Worm (Caenorhabditis elegans) whole organism, midembryonic: ENCODE measurements around the gene R08A2.9.

ENCODE experiments used
- T22C8.4 ChIP-seq: fragments of 200-800 bp; sonication (Bioruptor generic); IDR thresholded peaks from 2 replicates; pipeline ENCODE4 v1.3.6; 2022; ENCODE audit warnings: missing genetic modification characterization, missing compliant biosample characterization
- cog-1 ChIP-seq: sonication (generic microtip); optimal IDR thresholded peaks from 2 replicates; lab custom pipeline; 2016; ENCODE audit warnings: missing genetic modification characterization, missing compliant biosample characterization
- flt-1 ChIP-seq: fragments of 200-800 bp; sonication (Bioruptor generic); IDR thresholded peaks from 2 replicates; pipeline ENCODE4 v1.3.6; 2022; ENCODE audit warnings: missing genetic modification characterization, missing compliant biosample characterization
- klf-2 ChIP-seq: fragments of 200-800 bp; sonication (Bioruptor generic); conservative IDR thresholded peaks from 2 replicates; pipeline ENCODE4 v1.3.6; 2022; ENCODE audit warnings: missing genetic modification reagents, missing genetic modification characterization, missing compliant biosample characterization
- med-1 ChIP-seq: sonication (generic microtip); optimal IDR thresholded peaks from 2 replicates; lab custom pipeline; 2017; ENCODE audit warnings: missing genetic modification characterization, mild to moderate bottlenecking, missing compliant biosample characterization, antibody characterized with exemption, missing genetic modification reagents; ENCODE audit not compliant: insufficient read depth
- ref-1 ChIP-seq: fragments of 200-800 bp; sonication (Bioruptor generic); conservative IDR thresholded peaks from 2 replicates; pipeline ENCODE4 v1.3.6; 2022; ENCODE audit warnings: missing genetic modification reagents, missing genetic modification characterization, missing compliant biosample characterization
- tab-1 ChIP-seq: fragments of 200-800 bp; sonication (Bioruptor generic); IDR thresholded peaks from 2 replicates; pipeline ENCODE4 v1.3.6; 2022; ENCODE audit warnings: missing genetic modification characterization, missing compliant biosample characterization
- ztf-23 ChIP-seq: fragments of 200-800 bp; sonication (Bioruptor generic); IDR thresholded peaks from 2 replicates; pipeline ENCODE4 v1.3.6; 2022; ENCODE audit warnings: missing genetic modification reagents, missing genetic modification characterization, missing compliant biosample characterization
- ztf-29 ChIP-seq: fragments of 200-800 bp; sonication (Bioruptor generic); IDR thresholded peaks from 2 replicates; pipeline ENCODE4 v1.3.6; 2022; ENCODE audit warnings: missing genetic modification reagents, missing genetic modification characterization, missing compliant biosample characterization

The R08A2.9 gene

ce11 chrV:14684359-14685312 lies 23.4 kb upstream of the R08A2.9 start, which contains the start of gene hsp-90:
Gene hsp-90, plus strand, starts transcription at chrV:14684918.
- no peak for TF ChIP-seq ztf-29 (GFP tag; lab: Robert Waterston, UW)
- no peak for TF ChIP-seq ref-1 (GFP tag; lab: Robert Waterston, UW)
- TF ChIP-seq klf-2 (GFP tag; lab: Robert Waterston, UW), result no peak
- TF ChIP-seq ztf-23, result no peak
- no peak for TF ChIP-seq med-1 (GFP tag; lab: Kevin White, UChicago)
- no peak for TF ChIP-seq T22C8.4 (GFP tag; lab: Robert Waterston, UW)
- TF ChIP-seq flt-1, result no peak
- TF ChIP-seq tab-1 (GFP tag; lab: Robert Waterston, UW), result no peak
- no peak for TF ChIP-seq cog-1 (tag; lab: Kevin White, UChicago)

ce11 chrV:14685435-14686058 lies 22.5 kb upstream of the R08A2.9 start, which contains the start of gene C47E8.4:
Gene C47E8.4, minus strand, starts transcription at chrV:14685485.
- TF ChIP-seq ref-1 (GFP tag; lab: Robert Waterston, UW) (no peak), klf-2 (GFP tag; lab: Robert Waterston, UW) (no peak), T22C8.4 (GFP tag; lab: Robert Waterston, UW) (0 out of 2 replicates have a peak, but pooled peaks have one; percentile 50), tab-1 (GFP tag; lab: Robert Waterston, UW) (no peak), med-1 (GFP tag; lab: Kevin White, UChicago) (no peak), flt-1 (peak; percentile 69), ztf-29 (GFP tag; lab: Robert Waterston, UW) (no peak), ztf-23 (peak; percentile 88), cog-1 (tag; lab: Kevin White, UChicago) (peak; percentile 90)

DNA sequence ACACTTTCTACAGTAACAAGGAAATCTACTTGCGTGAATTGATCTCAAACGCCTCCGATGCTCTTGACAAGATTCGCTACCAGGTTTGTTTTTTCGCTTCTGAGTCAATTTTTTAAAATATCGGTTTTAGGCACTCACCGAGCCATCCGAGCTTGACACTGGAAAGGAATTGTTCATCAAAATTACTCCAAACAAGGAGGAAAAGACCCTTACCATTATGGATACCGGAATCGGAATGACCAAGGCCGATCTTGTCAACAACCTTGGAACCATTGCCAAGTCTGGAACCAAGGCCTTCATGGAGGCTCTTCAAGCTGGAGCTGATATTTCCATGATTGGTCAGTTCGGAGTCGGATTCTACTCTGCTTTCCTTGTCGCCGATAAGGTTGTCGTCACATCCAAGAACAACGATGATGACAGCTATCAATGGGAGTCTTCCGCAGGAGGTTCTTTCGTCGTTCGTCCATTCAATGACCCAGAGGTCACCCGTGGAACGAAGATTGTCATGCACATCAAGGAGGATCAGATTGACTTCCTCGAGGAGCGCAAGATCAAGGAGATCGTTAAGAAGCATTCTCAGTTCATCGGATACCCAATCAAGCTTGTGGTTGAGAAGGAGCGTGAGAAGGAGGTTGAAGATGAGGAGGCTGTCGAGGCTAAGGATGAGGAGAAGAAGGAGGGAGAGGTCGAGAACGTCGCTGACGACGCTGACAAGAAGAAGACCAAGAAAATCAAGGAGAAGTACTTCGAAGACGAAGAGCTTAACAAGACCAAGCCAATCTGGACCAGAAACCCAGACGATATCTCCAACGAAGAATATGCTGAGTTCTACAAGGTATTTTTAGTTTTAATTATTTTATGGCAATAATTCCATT lies 21.6 kb upstream of the R08A2.9 start:
- no peak for TF ChIP-seq cog-1 (tag; lab: Kevin White, UChicago)
- TF ChIP-seq med-1 (GFP tag; lab: Kevin White, UChicago), result no peak
- TF ChIP-seq klf-2 (GFP tag; lab: Robert Waterston, UW), result no peak
- no peak for TF ChIP-seq T22C8.4 (GFP tag; lab: Robert Waterston, UW)
- no peak for TF ChIP-seq tab-1 (GFP tag; lab: Robert Waterston, UW)
- no peak for TF ChIP-seq ztf-29 (GFP tag; lab: Robert Waterston, UW)
- no peak for TF ChIP-seq flt-1
- no peak for TF ChIP-seq ztf-23
- no peak for TF ChIP-seq ref-1 (GFP tag; lab: Robert Waterston, UW)

DNA sequence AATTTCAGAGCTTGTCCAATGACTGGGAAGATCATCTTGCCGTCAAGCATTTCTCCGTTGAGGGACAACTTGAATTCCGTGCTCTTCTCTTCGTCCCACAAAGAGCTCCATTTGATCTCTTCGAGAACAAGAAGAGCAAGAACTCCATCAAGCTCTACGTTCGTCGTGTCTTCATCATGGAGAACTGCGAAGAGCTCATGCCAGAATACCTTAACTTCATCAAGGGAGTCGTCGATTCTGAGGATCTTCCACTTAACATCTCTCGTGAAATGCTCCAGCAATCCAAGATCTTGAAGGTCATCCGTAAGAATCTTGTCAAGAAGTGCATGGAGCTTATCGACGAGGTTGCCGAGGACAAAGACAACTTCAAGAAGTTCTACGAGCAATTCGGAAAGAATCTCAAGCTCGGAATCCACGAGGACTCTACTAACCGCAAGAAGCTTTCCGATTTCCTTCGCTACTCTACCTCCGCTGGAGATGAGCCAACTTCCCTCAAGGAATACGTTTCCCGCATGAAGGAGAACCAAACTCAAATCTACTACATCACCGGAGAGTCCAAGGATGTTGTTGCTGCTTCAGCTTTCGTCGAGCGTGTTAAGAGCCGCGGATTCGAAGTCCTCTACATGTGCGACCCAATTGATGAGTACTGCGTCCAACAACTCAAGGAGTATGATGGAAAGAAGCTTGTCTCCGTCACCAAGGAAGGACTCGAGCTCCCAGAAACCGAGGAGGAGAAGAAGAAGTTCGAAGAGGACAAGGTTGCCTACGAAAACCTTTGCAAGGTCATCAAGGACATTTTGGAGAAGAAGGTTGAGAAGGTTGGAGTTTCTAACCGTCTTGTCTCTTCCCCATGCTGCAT lies 20.7 kb upstream of the R08A2.9 start:
- no peak for TF ChIP-seq klf-2 (GFP tag; lab: Robert Waterston, UW)
- TF ChIP-seq med-1 (GFP tag; lab: Kevin White, UChicago), result no peak
- TF ChIP-seq T22C8.4 (GFP tag; lab: Robert Waterston, UW), result no peak
- TF ChIP-seq ref-1 (GFP tag; lab: Robert Waterston, UW), result no peak
- TF ChIP-seq ztf-29 (GFP tag; lab: Robert Waterston, UW), result no peak
- TF ChIP-seq tab-1 (GFP tag; lab: Robert Waterston, UW), result no peak
- no peak for TF ChIP-seq cog-1 (tag; lab: Kevin White, UChicago)
- TF ChIP-seq flt-1, result no peak
- TF ChIP-seq ztf-23, result no peak

ce11 chrV:14688097-14688912 lies 19.8 kb upstream of the R08A2.9 start, which contains the start of gene C47E8.11:
Gene C47E8.11, plus strand, starts transcription at chrV:14688616.
- TF ChIP-seq ref-1 (GFP tag; lab: Robert Waterston, UW) (no peak), ztf-23 (no peak), T22C8.4 (GFP tag; lab: Robert Waterston, UW) (no peak), ztf-29 (GFP tag; lab: Robert Waterston, UW) (no peak), med-1 (GFP tag; lab: Kevin White, UChicago) (no peak), klf-2 (GFP tag; lab: Robert Waterston, UW) (no peak), tab-1 (GFP tag; lab: Robert Waterston, UW) (no peak), flt-1 (no peak), cog-1 (tag; lab: Kevin White, UChicago) (no peak)

DNA sequence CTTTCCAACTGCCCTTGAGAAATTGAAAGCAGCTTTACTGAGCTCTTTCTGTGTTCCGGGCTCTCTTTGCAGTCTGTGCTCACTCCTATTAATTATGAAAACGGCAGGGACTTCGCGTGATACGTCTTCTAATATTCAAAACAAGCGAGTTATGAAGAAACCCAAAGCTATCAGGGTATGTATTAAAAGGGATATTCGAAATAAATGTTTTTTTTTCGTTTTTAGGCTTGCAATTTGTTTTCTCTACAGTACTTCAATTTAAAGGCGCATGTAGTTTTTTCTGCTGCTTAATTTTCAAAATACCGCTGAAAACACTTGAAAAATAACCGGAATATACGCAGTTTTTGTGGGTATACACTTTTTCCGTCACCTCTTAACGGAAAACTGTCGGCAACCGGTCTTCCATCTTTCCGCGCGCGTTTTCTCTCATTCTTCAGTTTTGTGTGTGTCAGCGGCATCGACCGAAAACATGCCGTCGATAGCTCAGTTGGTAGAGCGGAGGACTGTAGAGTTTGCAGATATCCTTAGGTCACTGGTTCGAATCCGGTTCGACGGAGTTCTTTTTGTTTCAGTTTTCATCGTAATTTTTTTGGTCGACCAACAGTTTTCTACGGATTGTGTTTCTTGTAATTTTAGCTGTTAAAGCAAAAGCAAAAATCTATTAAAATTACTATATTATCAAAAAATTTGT lies 18.9 kb upstream of the R08A2.9 start, which contains the start of gene gasr-8:
gasr-8 (plus strand) TSS at position 51 of the 691 bp plus-strand sequence.
- TF ChIP-seq tab-1 (GFP tag; lab: Robert Waterston, UW), result peak; percentile 79
- 0 out of 2 replicates have a peak, but pooled peaks have one; percentile 61 for TF ChIP-seq klf-2 (GFP tag; lab: Robert Waterston, UW)
- no peak for TF ChIP-seq ref-1 (GFP tag; lab: Robert Waterston, UW)
- peak; percentile 88 for TF ChIP-seq flt-1
- no peak for TF ChIP-seq ztf-23
- TF ChIP-seq med-1 (GFP tag; lab: Kevin White, UChicago), result peak; percentile 2
- TF ChIP-seq cog-1 (tag; lab: Kevin White, UChicago), result no peak
- no peak for TF ChIP-seq ztf-29 (GFP tag; lab: Robert Waterston, UW)
- TF ChIP-seq T22C8.4 (GFP tag; lab: Robert Waterston, UW), result peak; percentile 34; the same call in 1 of the 2 replicates
